Fruit fly (Drosophila melanogaster) S2 (cell line): ENCODE data around the gene Cyp9f3.

Source experiments
- CG8478 ChIP-seq: fragments of >200 bp; optimal IDR thresholded peaks from 2 replicates; lab custom pipeline; 2018
- CTCF ChIP-seq, 2 experiments: fragments of >200 bp; optimal IDR thresholded peaks; 2 replicates each; lab custom pipeline; 2018

DNA sequence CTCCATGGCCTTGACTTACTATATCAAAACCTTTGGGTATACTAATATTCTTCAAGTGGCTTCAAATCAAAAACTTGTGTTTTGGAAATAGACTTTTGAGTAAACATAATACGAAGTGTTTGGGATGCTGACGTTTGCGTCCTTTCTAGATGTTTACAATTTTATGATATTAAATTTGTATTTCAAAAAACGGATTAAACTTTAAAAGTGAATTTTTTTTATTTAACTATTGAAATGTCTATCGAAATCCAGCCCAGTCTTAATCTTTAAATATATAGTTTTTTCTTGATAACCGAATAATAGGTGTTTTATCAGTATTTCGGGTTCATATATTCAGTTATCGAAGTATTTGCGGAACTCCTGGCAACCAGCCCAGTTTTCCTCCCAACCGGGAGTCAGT is 34.1 kb downstream of the Cyp9f3 start, which contains the start of gene Tim17a1:
- no peak for TF ChIP-seq CG8478 (lab: Kevin White, UChicago)
- no peak for TF ChIP-seq CTCF (optimal IDR thresholded peaks at IDR 0.05; lab: Kevin White, UChicago)
